Fruit fly (Drosophila melanogaster): ENCODE measurements around the gene opm.

opm gene

DNA sequence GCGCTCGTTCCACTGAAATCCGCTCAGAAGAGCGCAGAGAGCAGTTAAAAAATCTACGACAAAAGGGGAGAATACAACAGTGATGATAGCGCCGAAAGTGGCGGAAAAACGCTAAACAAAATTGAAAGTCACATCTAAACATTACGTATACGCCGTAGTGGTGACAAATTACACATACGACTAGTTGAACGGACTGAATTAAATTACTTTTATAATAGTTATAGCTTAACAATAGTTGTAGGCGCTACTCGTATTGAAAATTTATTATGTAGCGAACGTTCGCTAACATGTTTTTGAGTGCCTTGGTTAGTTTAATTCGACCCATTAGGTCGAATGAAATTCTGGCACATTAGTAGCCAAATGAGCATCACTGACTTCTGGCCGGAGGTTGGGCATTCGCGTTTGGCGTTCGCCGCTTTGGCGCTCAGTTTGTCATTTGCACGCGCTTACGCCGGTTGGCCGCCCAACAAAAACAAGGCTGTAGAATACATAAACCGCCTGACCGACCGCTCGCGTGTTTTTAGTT is 22.5 kb downstream of the opm start, which contains the start of gene CG5541 (continued):
- TF ChIP-seq lov (optimal IDR thresholded peaks at IDR 0.05) (no peak), lov (GFP tag; IDR thresholded peaks at IDR 0.05) (no peak), Med (GFP tag) (peak; percentile 61), CG15514 (GFP tag; optimal IDR thresholded peaks at IDR 0.05) (no peak), CG15073 (GFP tag; optimal IDR thresholded peaks at IDR 0.05) (no peak), CG11085 (GFP tag; IDR thresholded peaks at IDR 0.05) (no peak), Hey (tag; optimal IDR thresholded peaks at IDR 0.05) (no peak), Ravus (GFP tag; IDR thresholded peaks at IDR 0.05) (no peak), CG10543 (GFP tag; optimal IDR thresholded peaks at IDR 0.05) (peak; percentile 82), CG8290 (GFP tag; optimal IDR thresholded peaks at IDR 0.05) (no peak), CG8290 (tag; optimal IDR thresholded peaks at IDR 0.05) (no peak), gro (GFP tag; optimal IDR thresholded peaks at IDR 0.05) (peak; percentile 30), az2 (GFP tag; optimal IDR thresholded peaks at IDR 0.05) (no peak), sqz (GFP tag; optimal IDR thresholded peaks at IDR 0.05) (no peak), CG18619 (GFP tag; optimal IDR thresholded peaks at IDR 0.05) (peak; percentile 25), CG3995 (GFP tag; optimal IDR thresholded peaks at IDR 0.05) (peak; percentile 85), toy (GFP tag; IDR thresholded peaks at IDR 0.05) (no peak), CG11695 (GFP tag; IDR thresholded peaks at IDR 0.05) (0 out of 3 replicates have a peak, but pooled peaks have one; percentile 12), vnd (GFP tag; IDR thresholded peaks at IDR 0.05; ENCODE audit: partially characterized antibody) (no peak), CG3838 (GFP tag; optimal IDR thresholded peaks at IDR 0.05) (no peak), Asciz (GFP tag; optimal IDR thresholded peaks at IDR 0.05) (no peak), Gug (GFP tag; IDR thresholded peaks at IDR 0.05) (no peak), CG18011 (GFP tag; optimal IDR thresholded peaks at IDR 0.05) (no peak), inv (GFP tag; IDR thresholded peaks at IDR 0.05; ENCODE audit: partially characterized antibody) (no peak), aop (GFP tag; IDR thresholded peaks at IDR 0.05) (no peak), amos (GFP tag; IDR thresholded peaks at IDR 0.05; ENCODE audit: partially characterized antibody) (peak; percentile 25; the same call in 1 of the 2 replicates), Ada2b (GFP tag; IDR thresholded peaks at IDR 0.05) (no peak), CG3281 (GFP tag; optimal IDR thresholded peaks at IDR 0.05) (peak; percentile 52), Taf1 (GFP tag; IDR thresholded peaks at IDR 0.05) (no peak), chinmo (GFP tag; IDR thresholded peaks at IDR 0.05; ENCODE audit: partially characterized antibody) (no peak), Ptx1 (GFP tag; IDR thresholded peaks at IDR 0.05) (no peak), Ets65A (GFP tag) (peak; percentile 62), CG4404 (GFP tag; IDR thresholded peaks at IDR 0.05) (no peak; the same call in 1 of the 2 replicates), Usf (GFP tag; optimal IDR thresholded peaks at IDR 0.05) (peak; percentile 15), Abd-B (GFP tag; optimal IDR thresholded peaks at IDR 0.05) (no peak), CG12659 (GFP tag; optimal IDR thresholded peaks at IDR 0.05) (peak; percentile 32), CG6854 (GFP tag; optimal IDR thresholded peaks at IDR 0.05) (peak; percentile 33), Six4 (GFP tag; optimal IDR thresholded peaks at IDR 0.05) (no peak), Fer3 (tag; optimal IDR thresholded peaks at IDR 0.05) (peak; percentile 0), fu2 (GFP tag; optimal IDR thresholded peaks at IDR 0.05) (no peak), oc (tag; optimal IDR thresholded peaks at IDR 0.05) (no peak), ara (GFP tag; IDR thresholded peaks at IDR 0.05) (no peak), nerfin-1 (tag; optimal IDR thresholded peaks at IDR 0.05) (no peak), PHDP (tag; optimal IDR thresholded peaks at IDR 0.05) (no peak), ems (GFP tag; optimal IDR thresholded peaks at IDR 0.05) (no peak), pb (GFP tag; optimal IDR thresholded peaks at IDR 0.05) (no peak), CG2199 (GFP tag; IDR thresholded peaks at IDR 0.05) (no peak), CG16815 (GFP tag; optimal IDR thresholded peaks at IDR 0.05) (no peak), CG11398 (GFP tag; optimal IDR thresholded peaks at IDR 0.05) (no peak), zfh1 (GFP tag; IDR thresholded peaks at IDR 0.05) (no peak), CG6765 (GFP tag; optimal IDR thresholded peaks at IDR 0.05) (peak; percentile 26), B-H2 (GFP tag; optimal IDR thresholded peaks at IDR 0.05) (peak; percentile 8)
